Fruit fly (Drosophila melanogaster): ENCODE data around the gene b.

b gene

dm6 chr2L:13780109-13780947, 40.7 kb upstream of the b start, which contains the start of the genes CG9008 and p38b (continued):
- TF ChIP-seq CG10462 (GFP tag; optimal IDR thresholded peaks at IDR 0.05) (peak; percentile 47), Atf6 (GFP tag; IDR thresholded peaks at IDR 0.05) (peak; percentile 66), trh (GFP tag; optimal IDR thresholded peaks at IDR 0.05) (peak; percentile 30), pho (GFP tag; optimal IDR thresholded peaks at IDR 0.05) (peak; percentile 41), tna (GFP tag; IDR thresholded peaks at IDR 0.05; ENCODE audit: partially characterized antibody) (peak; percentile 45), toy (GFP tag; IDR thresholded peaks at IDR 0.05) (0 out of 2 replicates have a peak, but pooled peaks have one; percentile 20), CG12219 (GFP tag; optimal IDR thresholded peaks at IDR 0.05) (peak; percentile 40), tio (GFP tag; optimal IDR thresholded peaks at IDR 0.05) (no peak), CG9876 (GFP tag; optimal IDR thresholded peaks at IDR 0.05) (no peak), Hsf (GFP tag; optimal IDR thresholded peaks at IDR 0.05) (peak; percentile 47), Sox102F (GFP tag; optimal IDR thresholded peaks at IDR 0.05) (peak; percentile 80), CG9727 (GFP tag; optimal IDR thresholded peaks at IDR 0.05) (peak; percentile 89), fd102C (GFP tag; optimal IDR thresholded peaks at IDR 0.05) (no peak), kni (GFP tag; optimal IDR thresholded peaks at IDR 0.05) (no peak), Hand (GFP tag; optimal IDR thresholded peaks at IDR 0.05) (peak; percentile 74), CG2199 (GFP tag; IDR thresholded peaks at IDR 0.05) (0 out of 3 replicates have a peak, but pooled peaks have one; percentile 19), CG14441 (GFP tag; IDR thresholded peaks at IDR 0.05) (peak; percentile 44; the same call in 1 of the 2 replicates), zf30C (GFP tag; optimal IDR thresholded peaks at IDR 0.05) (no peak), CG6791 (GFP tag; IDR thresholded peaks at IDR 0.05; ENCODE audit: partially characterized antibody) (peak; percentile 29; the same call in 1 of the 3 replicates), CG12659 (GFP tag; optimal IDR thresholded peaks at IDR 0.05) (peak; percentile 92), Gsc (GFP tag; IDR thresholded peaks at IDR 0.05) (no peak), ATbp (GFP tag; optimal IDR thresholded peaks at IDR 0.05) (peak; percentile 58), CG33557 (GFP tag; optimal IDR thresholded peaks at IDR 0.05) (peak; percentile 62), tgo (GFP tag; IDR thresholded peaks at IDR 0.05) (peak; percentile 57; the same call in 2 of the 3 replicates), CG7839 (tag; optimal IDR thresholded peaks at IDR 0.05) (peak; percentile 93), CG3407 (GFP tag; optimal IDR thresholded peaks at IDR 0.05) (peak; percentile 56), ci (GFP tag; IDR thresholded peaks at IDR 0.05) (peak; percentile 4; the same call in 1 of the 3 replicates), hkb (optimal IDR thresholded peaks at IDR 0.05) (no peak), hkb (GFP tag; IDR thresholded peaks at IDR 0.05) (peak; percentile 46; the same call in 1 of the 2 replicates), phol (tag; optimal IDR thresholded peaks at IDR 0.05) (peak; percentile 88), HHEX (GFP tag; optimal IDR thresholded peaks at IDR 0.05) (peak; percentile 80), Bgb (GFP tag; IDR thresholded peaks at IDR 0.05; ENCODE audit: partially characterized antibody) (peak; percentile 57), cato (GFP tag; optimal IDR thresholded peaks at IDR 0.05; ENCODE audit: borderline replicate concordance) (peak; percentile 30), CG1832 (GFP tag; optimal IDR thresholded peaks at IDR 0.05) (no peak), Nf-YB (GFP tag; optimal IDR thresholded peaks at IDR 0.05) (peak; percentile 81), pum (GFP tag; optimal IDR thresholded peaks at IDR 0.05) (peak; percentile 24), crp (GFP tag; optimal IDR thresholded peaks at IDR 0.05) (peak; percentile 60 to 93), CG8359 (GFP tag; optimal IDR thresholded peaks at IDR 0.05; ENCODE audit: borderline replicate concordance) (peak; percentile 42), dmrt11E (tag; optimal IDR thresholded peaks at IDR 0.05) (peak; percentile 69), CG9215 (GFP tag; IDR thresholded peaks at IDR 0.05) (peak; percentile 56), schlank (tag; optimal IDR thresholded peaks at IDR 0.05) (no peak), Lim3 (GFP tag; IDR thresholded peaks at IDR 0.05) (no peak), Pdp1 (GFP tag; optimal IDR thresholded peaks at IDR 0.05) (peak in 1 of 2 experiments; percentile 48), ab (GFP tag; optimal IDR thresholded peaks at IDR 0.05) (no peak), CG17359 (tag; optimal IDR thresholded peaks at IDR 0.05) (peak; percentile 69), row (GFP tag; IDR thresholded peaks at IDR 0.05) (peak; percentile 93), pfk (GFP tag; optimal IDR thresholded peaks at IDR 0.05) (peak; percentile 10)

Data from whole organism, embryonic.